Worm (Caenorhabditis elegans) whole organism, late embryonic: ENCODE data around the gene W09G12.6.

Experiments used
- F13H6.1 ChIP-seq: sonication (generic microtip); optimal IDR thresholded peaks from 2 replicates; lab custom pipeline; 2016; ENCODE audit warnings: missing genetic modification characterization, missing compliant biosample characterization
- ets-4 ChIP-seq: sonication (generic microtip); optimal IDR thresholded peaks from 2 replicates; lab custom pipeline; 2016; ENCODE audit warnings: missing genetic modification characterization, missing compliant biosample characterization
- fkh-10 ChIP-seq: fragments of 150-350 bp; optimal IDR thresholded peaks from 2 replicates; lab custom pipeline; 2014; ENCODE audit warnings: missing biosample characterization, missing genetic modification reagents, missing genetic modification characterization
- hlh-15 ChIP-seq: sonication (generic microtip); optimal IDR thresholded peaks from 2 replicates; lab custom pipeline; 2016; ENCODE audit warnings: missing genetic modification characterization, missing compliant biosample characterization
- hlh-30 ChIP-seq: sonication (generic microtip); optimal IDR thresholded peaks from 2 replicates; lab custom pipeline; 2017; ENCODE audit warnings: antibody characterized with exemption, missing genetic modification characterization, missing compliant biosample characterization; ENCODE audit not compliant: insufficient read depth
- pqm-1 ChIP-seq: sonication (generic microtip); optimal IDR thresholded peaks from 2 replicates; lab custom pipeline; 2016; ENCODE audit warnings: missing genetic modification characterization, missing compliant biosample characterization
- sox-2 ChIP-seq: fragments of 200-800 bp; sonication (Bioruptor generic); IDR thresholded peaks from 2 replicates; pipeline ENCODE4 v1.3.6; 2022; ENCODE audit warnings: missing genetic modification reagents, missing genetic modification characterization, missing compliant biosample characterization

DNA sequence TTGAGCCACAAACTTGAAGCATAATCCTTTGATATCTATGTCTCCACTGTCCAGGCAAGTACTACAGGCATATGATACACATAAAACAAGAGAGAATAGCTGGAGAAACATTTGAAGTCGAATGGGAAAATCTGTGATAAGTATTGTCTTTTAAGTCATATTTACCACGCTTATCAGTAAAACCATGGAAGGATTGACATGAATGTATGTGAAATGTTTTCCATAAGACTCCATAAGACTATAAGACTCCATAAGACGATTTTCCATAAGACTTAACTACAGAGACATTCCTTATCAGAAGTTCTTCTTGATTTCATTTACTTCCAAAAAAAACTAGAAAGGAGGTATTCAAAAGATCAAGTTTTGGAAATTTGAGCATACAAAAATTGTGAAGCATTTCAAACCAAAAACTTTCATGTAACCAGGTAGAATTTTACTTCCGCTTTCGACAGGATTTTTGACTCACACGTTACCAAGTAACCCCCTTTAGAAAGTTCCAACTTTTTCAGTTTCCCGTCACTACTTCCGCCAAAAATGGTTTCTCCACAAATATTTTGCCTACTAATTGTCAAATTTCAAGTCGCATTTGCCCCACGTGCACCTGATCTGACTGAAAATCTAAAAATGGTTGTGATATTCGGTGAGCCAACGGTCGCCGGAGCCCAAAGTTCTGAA, 15.2 kb downstream of the W09G12.6 start, which contains the start of the genes clec-165 and F38A1.11:
- no peak for TF ChIP-seq pqm-1 (tag; lab: Kevin White, UChicago)
- no peak for TF ChIP-seq sox-2 (GFP tag; lab: Robert Waterston, UW)
- no peak for TF ChIP-seq hlh-15 (tag; lab: Kevin White, UChicago)
- TF ChIP-seq hlh-30 = no peak
- TF ChIP-seq ets-4 (tag; lab: Kevin White, UChicago) = no peak
- no peak for TF ChIP-seq fkh-10 (GFP tag; lab: Kevin White, UChicago)
- TF ChIP-seq F13H6.1 = no peak
